Worm (Caenorhabditis elegans) whole organism, young adult: ENCODE measurements around the gene Y97E10C.1.

ENCODE experiments used
- B0336.3 ChIP-seq: fragments of 200-800 bp; sonication (Bioruptor generic); IDR thresholded peaks from 2 replicates; pipeline ENCODE4 v1.3.6; 2022; ENCODE audit warnings: missing genetic modification characterization, missing compliant biosample characterization
- Y79H2A.3 ChIP-seq: fragments of 200-800 bp; sonication (Bioruptor generic); conservative IDR thresholded peaks from 2 replicates; pipeline ENCODE4 v1.3.6; 2022; ENCODE audit warnings: missing genetic modification reagents, missing genetic modification characterization, missing compliant biosample characterization
- ccch-3 ChIP-seq: fragments of 200-800 bp; sonication (Bioruptor generic); optimal IDR thresholded peaks from 2 replicates; lab custom pipeline; 2018; ENCODE audit warnings: mild to moderate bottlenecking, missing genetic modification characterization, missing compliant biosample characterization
- hlh-12 ChIP-seq: sonication (generic microtip); optimal IDR thresholded peaks from 2 replicates; lab custom pipeline; 2016; ENCODE audit warnings: missing genetic modification characterization, missing compliant biosample characterization
- hlh-26 ChIP-seq: fragments of 200-800 bp; sonication (Bioruptor generic); conservative IDR thresholded peaks from 2 replicates; pipeline ENCODE4 v1.3.6; 2022; ENCODE audit warnings: missing genetic modification reagents, missing genetic modification characterization, missing compliant biosample characterization
- pha-4 ChIP-seq: fragments of 150-350 bp; sonication (generic microtip); optimal IDR thresholded peaks from 2 replicates; lab custom pipeline; 2014; ENCODE audit warnings: missing biosample characterization, missing genetic modification reagents, missing genetic modification characterization
- repo-1 ChIP-seq: sonication (generic microtip); optimal IDR thresholded peaks from 2 replicates; lab custom pipeline; 2017; ENCODE audit warnings: mild to moderate bottlenecking, missing genetic modification characterization, missing compliant biosample characterization

- TF ChIP-seq ccch-3: no peak
- TF ChIP-seq B0336.3 (GFP tag; lab: Robert Waterston, UW): no peak
- no peak for TF ChIP-seq hlh-26 (GFP tag; lab: Robert Waterston, UW)
- no peak for TF ChIP-seq hlh-12 (tag; lab: Kevin White, UChicago)
- TF ChIP-seq pha-4 (tag; lab: Kevin White, UChicago): no peak
- TF ChIP-seq repo-1 (tag; lab: Kevin White, UChicago): no peak
- no peak for TF ChIP-seq Y79H2A.3 (GFP tag; lab: Robert Waterston, UW)
Observed at ce11 chrV:7686189-7686588, 42.5 kb upstream of the Y97E10C.1 start, which contains the start of the genes nhr-94 and nhr-152.
